Worm (Caenorhabditis elegans) whole organism, L2 larva: Measurements from ENCODE around the gene F19G12.4.
A peak's percentile ranks its signal among the peaks of the same experiment; 100 is the strongest.

Source experiments
- C34F6.9 ChIP-seq: fragments of 150-350 bp; optimal IDR thresholded peaks from 2 replicates; lab custom pipeline; 2014; ENCODE audit warnings: missing biosample characterization, missing genetic modification characterization
- F13H6.1 ChIP-seq: sonication (generic microtip); optimal IDR thresholded peaks from 2 replicates; lab custom pipeline; 2016; ENCODE audit warnings: missing genetic modification characterization, missing compliant biosample characterization
- R02D3.7 ChIP-seq: fragments of 150-350 bp; optimal IDR thresholded peaks from 2 replicates; lab custom pipeline; 2014; ENCODE audit warnings: missing biosample characterization, missing genetic modification characterization
- Y55F3AM.14 ChIP-seq: fragments of 200-800 bp; sonication (Bioruptor generic); optimal IDR thresholded peaks from 2 replicates; lab custom pipeline; 2018; ENCODE audit warnings: mild to moderate bottlenecking, missing genetic modification characterization, missing compliant biosample characterization
- ZK546.5 ChIP-seq: sonication (generic microtip); optimal IDR thresholded peaks from 2 replicates; lab custom pipeline; 2017; ENCODE audit warnings: missing biosample characterization, missing genetic modification characterization
- alr-1 ChIP-seq: fragments of 150-350 bp; optimal IDR thresholded peaks from 2 replicates; lab custom pipeline; 2014; ENCODE audit warnings: missing biosample characterization, missing genetic modification characterization
- aly-2 ChIP-seq: fragments of 150-350 bp; optimal IDR thresholded peaks from 2 replicates; lab custom pipeline; 2014; ENCODE audit warnings: missing biosample characterization, missing genetic modification characterization
- ama-1 ChIP-seq: fragments of 150-350 bp; optimal IDR thresholded peaks from 2 replicates; lab custom pipeline; 2018; ENCODE audit warnings: inconsistent platforms
- blmp-1 ChIP-seq: sonication (generic microtip); optimal IDR thresholded peaks from 2 replicates; lab custom pipeline; 2017; ENCODE audit warnings: missing genetic modification characterization, mild to moderate bottlenecking, missing compliant biosample characterization, antibody characterized with exemption, moderate library complexity; ENCODE audit not compliant: insufficient read depth
- ceh-16 ChIP-seq: fragments of 150-350 bp; optimal IDR thresholded peaks from 2 replicates; lab custom pipeline; 2014; ENCODE audit warnings: missing biosample characterization, missing genetic modification characterization
- ceh-82 ChIP-seq: fragments of 150-350 bp; optimal IDR thresholded peaks from 2 replicates; lab custom pipeline; 2014; ENCODE audit warnings: missing biosample characterization, missing genetic modification characterization
- crh-2 ChIP-seq: sonication (generic microtip); optimal IDR thresholded peaks from 2 replicates; lab custom pipeline; 2017; ENCODE audit warnings: missing biosample characterization, missing genetic modification characterization
- dmd-4 ChIP-seq: sonication (generic microtip); optimal IDR thresholded peaks from 2 replicates; lab custom pipeline; 2017; ENCODE audit warnings: missing biosample characterization, missing genetic modification characterization
- egl-27 ChIP-seq: sonication (generic microtip); optimal IDR thresholded peaks from 3 replicates; lab custom pipeline; 2017; ENCODE audit warnings: missing biosample characterization, missing genetic modification reagents, missing genetic modification characterization
- elt-1 ChIP-seq: fragments of 150-350 bp; optimal IDR thresholded peaks from 2 replicates; lab custom pipeline; 2014; ENCODE audit warnings: missing biosample characterization, missing genetic modification characterization
- elt-3 ChIP-seq: sonication (generic microtip); optimal IDR thresholded peaks from 2 replicates; lab custom pipeline; 2017; ENCODE audit warnings: missing biosample characterization, missing genetic modification characterization
- fos-1 ChIP-seq: fragments of 150-350 bp; optimal IDR thresholded peaks from 2 replicates; lab custom pipeline; 2014; ENCODE audit warnings: missing biosample characterization, missing genetic modification characterization
- gmeb-1 ChIP-seq: fragments of 150-350 bp; optimal IDR thresholded peaks from 2 replicates; lab custom pipeline; 2014; ENCODE audit warnings: missing biosample characterization, missing genetic modification characterization
- lin-11 ChIP-seq: fragments of 150-350 bp; sonication (generic microtip); optimal IDR thresholded peaks from 2 replicates; lab custom pipeline; 2014; ENCODE audit warnings: missing biosample characterization, missing genetic modification characterization, inconsistent platforms, mixed read lengths
- lin-13 ChIP-seq: fragments of 150-350 bp; optimal IDR thresholded peaks from 2 replicates; lab custom pipeline; 2014; ENCODE audit warnings: missing biosample characterization, missing genetic modification reagents, missing genetic modification characterization
- lin-39 ChIP-seq: fragments of 150-350 bp; optimal IDR thresholded peaks from 2 replicates; lab custom pipeline; 2014; ENCODE audit warnings: missing biosample characterization, missing genetic modification reagents, missing genetic modification characterization
- lsy-2 ChIP-seq, 2 experiments: fragments of 150-350 bp in 1 of 2; sonication (generic microtip) in 1 of 2; optimal IDR thresholded peaks; 2 replicates each; lab custom pipeline; 2014 to 2017; ENCODE audit warnings: missing biosample characterization in 2 of 2, missing genetic modification characterization in 2 of 2
- mab-5 ChIP-seq: fragments of 150-350 bp; optimal IDR thresholded peaks from 2 replicates; lab custom pipeline; 2014; ENCODE audit warnings: missing biosample characterization, missing genetic modification characterization
- mbf-1 ChIP-seq: sonication (generic microtip); optimal IDR thresholded peaks from 2 replicates; lab custom pipeline; 2017; ENCODE audit warnings: missing biosample characterization, missing genetic modification characterization
- mdl-1 ChIP-seq, 2 experiments: fragments of 150-350 bp in 1 of 2; sonication (generic microtip) in 1 of 2; optimal IDR thresholded peaks; 2 replicates each; lab custom pipeline; 2017; ENCODE audit warnings: missing biosample characterization in 2 of 2, missing genetic modification characterization in 2 of 2
- nhr-10 ChIP-seq: sonication (generic microtip); optimal IDR thresholded peaks from 2 replicates; lab custom pipeline; 2017; ENCODE audit warnings: missing biosample characterization, missing genetic modification characterization
- nhr-11 ChIP-seq: fragments of 150-350 bp; optimal IDR thresholded peaks from 2 replicates; lab custom pipeline; 2014; ENCODE audit warnings: missing biosample characterization, missing genetic modification characterization
- nhr-12 ChIP-seq: fragments of 150-350 bp; optimal IDR thresholded peaks from 2 replicates; lab custom pipeline; 2014; ENCODE audit warnings: missing biosample characterization, missing genetic modification characterization
- nhr-129 ChIP-seq: fragments of 150-350 bp; optimal IDR thresholded peaks from 2 replicates; lab custom pipeline; 2014; ENCODE audit warnings: missing biosample characterization, missing genetic modification characterization
- nhr-21 ChIP-seq: fragments of 150-350 bp; optimal IDR thresholded peaks from 2 replicates; lab custom pipeline; 2014; ENCODE audit warnings: missing biosample characterization, missing genetic modification characterization
- nhr-23 ChIP-seq: fragments of 150-350 bp; optimal IDR thresholded peaks from 2 replicates; lab custom pipeline; 2014; ENCODE audit warnings: missing biosample characterization, missing genetic modification reagents, missing genetic modification characterization
- nhr-237 ChIP-seq: fragments of 150-350 bp; optimal IDR thresholded peaks from 2 replicates; lab custom pipeline; 2014; ENCODE audit warnings: missing biosample characterization, missing genetic modification characterization
- nhr-25 ChIP-seq: fragments of 150-350 bp; sonication (generic microtip); optimal IDR thresholded peaks from 3 replicates; lab custom pipeline; 2014; ENCODE audit warnings: missing biosample characterization, missing genetic modification characterization
- nhr-6 ChIP-seq: fragments of 150-350 bp; optimal IDR thresholded peaks from 2 replicates; lab custom pipeline; 2014; ENCODE audit warnings: missing biosample characterization, missing genetic modification characterization
- nhr-77 ChIP-seq: fragments of 150-350 bp; optimal IDR thresholded peaks from 2 replicates; lab custom pipeline; 2014; ENCODE audit warnings: missing biosample characterization, missing genetic modification characterization
- peb-1 ChIP-seq: fragments of 150-350 bp; optimal IDR thresholded peaks from 2 replicates; lab custom pipeline; 2014; ENCODE audit warnings: missing biosample characterization, missing genetic modification characterization
- sem-4 ChIP-seq: fragments of 150-350 bp; optimal IDR thresholded peaks from 2 replicates; lab custom pipeline; 2014; ENCODE audit warnings: missing biosample characterization, missing genetic modification reagents, missing genetic modification characterization
- skn-1 ChIP-seq: sonication (generic microtip); optimal IDR thresholded peaks from 2 replicates; lab custom pipeline; 2017; ENCODE audit warnings: missing biosample characterization, missing genetic modification characterization
- sma-3 ChIP-seq: sonication (generic microtip); optimal IDR thresholded peaks from 2 replicates; lab custom pipeline; 2016; ENCODE audit warnings: missing genetic modification reagents, missing genetic modification characterization, missing compliant biosample characterization
- sma-9 ChIP-seq, 2 experiments: fragments of 150-350 bp in 1 of 2; sonication (generic microtip) in 1 of 2; optimal IDR thresholded peaks; 2 replicates each; lab custom pipeline; 2014 to 2016; ENCODE audit warnings: missing genetic modification characterization in 2 of 2, mild to moderate bottlenecking in 1 of 2, missing biosample characterization in 1 of 2, missing compliant biosample characterization in 1 of 2, missing genetic modification reagents in 1 of 2, moderate library complexity in 1 of 2
- snpc-4 ChIP-seq: fragments of 150-350 bp; optimal IDR thresholded peaks from 2 replicates; lab custom pipeline; 2014; ENCODE audit warnings: missing biosample characterization, missing genetic modification characterization
- unc-39 ChIP-seq: fragments of 150-350 bp; optimal IDR thresholded peaks from 2 replicates; lab custom pipeline; 2014; ENCODE audit warnings: missing biosample characterization, missing genetic modification characterization
- unc-55 ChIP-seq: fragments of 150-350 bp; sonication (generic microtip); optimal IDR thresholded peaks from 3 replicates; lab custom pipeline; 2014; ENCODE audit warnings: missing biosample characterization, missing genetic modification reagents, missing genetic modification characterization
- unc-62 ChIP-seq: fragments of 150-350 bp; optimal IDR thresholded peaks from 2 replicates; lab custom pipeline; 2014; ENCODE audit warnings: missing biosample characterization, missing genetic modification reagents, missing genetic modification characterization
- zag-1 ChIP-seq: fragments of 150-350 bp; optimal IDR thresholded peaks from 2 replicates; lab custom pipeline; 2014; ENCODE audit warnings: missing biosample characterization, missing genetic modification characterization
- ztf-1 ChIP-seq: fragments of 200-800 bp; sonication (Bioruptor generic); conservative IDR thresholded peaks from 2 replicates; pipeline ENCODE4 v1.3.6; 2022; ENCODE audit warnings: missing genetic modification characterization, missing compliant biosample characterization
- ztf-11 ChIP-seq: sonication (generic microtip); optimal IDR thresholded peaks from 2 replicates; lab custom pipeline; 2017; ENCODE audit warnings: missing biosample characterization, missing genetic modification characterization
- ztf-4 ChIP-seq: fragments of 150-350 bp; optimal IDR thresholded peaks from 2 replicates; lab custom pipeline; 2014; ENCODE audit warnings: missing biosample characterization, missing genetic modification characterization

The F19G12.4 gene

DNA sequence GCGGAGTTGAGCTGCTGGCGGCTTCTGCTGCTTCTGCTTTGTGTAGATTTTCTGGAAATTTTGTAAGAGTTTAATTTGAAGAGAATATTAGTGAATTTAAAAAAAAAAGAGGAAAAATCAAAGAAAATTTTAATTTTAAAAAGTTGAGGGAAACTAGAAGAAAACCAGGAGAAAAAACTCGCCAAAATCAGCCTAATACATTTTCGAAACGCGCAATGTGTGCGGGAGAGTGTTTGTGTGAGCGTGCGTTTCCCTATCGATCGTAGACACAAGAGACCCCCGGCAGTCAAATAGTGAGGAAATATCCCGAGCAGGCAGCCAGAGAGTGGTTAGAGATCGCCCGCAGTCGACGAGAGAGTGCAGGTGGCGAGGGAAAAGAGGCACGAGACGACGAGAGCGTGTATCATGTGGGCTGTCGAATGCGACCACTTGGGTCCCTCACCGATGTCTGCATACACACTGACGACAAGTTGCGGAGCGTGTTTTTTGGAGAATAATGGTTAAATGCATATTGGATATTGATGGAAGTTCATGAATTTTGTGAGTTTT is 29.6 kb downstream of the F19G12.4 start, which contains the start of gene zfp-3 (continued):
- peak; percentile 53 for TF ChIP-seq nhr-10 (tag; lab: Kevin White, UChicago)
- TF ChIP-seq nhr-129 (tag; lab: Kevin White, UChicago) = peak; percentile 96
- TF ChIP-seq unc-39 = no peak
- peak; percentile 85 for TF ChIP-seq gmeb-1
- peak; percentile 86 for TF ChIP-seq lin-13 (GFP tag; lab: Kevin White, UChicago)
- TF ChIP-seq lin-11 = peak; percentile 97
- no peak for TF ChIP-seq nhr-11 (tag; lab: Kevin White, UChicago)
- TF ChIP-seq unc-55 = peak; percentile 97
- no peak for TF ChIP-seq ceh-82 (tag; lab: Kevin White, UChicago)
- TF ChIP-seq nhr-12 = no peak
- no peak for TF ChIP-seq dmd-4 (tag; lab: Kevin White, UChicago)
- TF ChIP-seq nhr-237 (tag; lab: Kevin White, UChicago) = peak; percentile 75
- TF ChIP-seq sem-4 (tag; lab: Kevin White, UChicago) = peak; percentile 87
- no peak for TF ChIP-seq mbf-1
- TF ChIP-seq snpc-4 (tag; lab: Kevin White, UChicago) = peak; percentile 84
- peak; percentile 94 for TF ChIP-seq sma-3 (GFP tag; lab: Kevin White, UChicago)
- no peak for TF ChIP-seq alr-1 (tag; lab: Kevin White, UChicago)
- peak; percentile 97 for TF ChIP-seq mdl-1 (tag; optimal IDR thresholded peaks at IDR 0.05; lab: Kevin White, UChicago)
- TF ChIP-seq R02D3.7 (tag; lab: Kevin White, UChicago) = peak; percentile 12
- TF ChIP-seq crh-2 (tag; lab: Kevin White, UChicago) = peak; percentile 94
- TF ChIP-seq ztf-11 (tag; lab: Kevin White, UChicago) = peak; percentile 14
- peak; percentile 93 for TF ChIP-seq ztf-4 (tag; lab: Kevin White, UChicago)
- no peak for TF ChIP-seq elt-3 (tag; lab: Kevin White, UChicago)

DNA sequence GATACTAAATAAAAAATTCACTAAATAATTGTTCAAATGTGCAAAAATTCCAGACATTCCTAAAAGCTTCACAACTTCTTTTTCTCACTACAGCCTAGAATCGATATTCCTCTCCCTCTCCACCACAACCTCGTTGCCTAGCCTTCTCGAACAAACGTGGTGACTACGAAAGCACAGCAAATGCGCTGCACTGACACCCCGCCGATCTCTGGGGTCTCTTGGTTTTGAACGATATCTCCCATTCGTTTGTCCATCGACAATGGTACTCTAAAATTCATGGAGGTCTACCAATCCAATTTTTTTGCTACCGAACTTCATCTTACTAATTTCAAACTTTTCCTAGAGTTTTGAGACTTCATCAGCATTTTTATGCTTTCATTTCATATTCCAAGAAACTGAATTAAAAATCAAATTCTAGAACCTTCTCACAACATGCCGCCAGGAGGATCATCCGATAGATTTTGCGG is 33.3 kb downstream of the F19G12.4 start, which contains the start of gene W05H7.1:
Gene W05H7.1 (plus strand): TSS at position 417 of the 467 bp plus-strand sequence.
- peak; percentile 18 for TF ChIP-seq fos-1
- TF ChIP-seq unc-62 (GFP tag; lab: Kevin White, UChicago) = no peak
- TF ChIP-seq nhr-23 (tag; lab: Kevin White, UChicago) = no peak
- TF ChIP-seq sma-3 (GFP tag; lab: Kevin White, UChicago) = peak; percentile 3
- no peak for TF ChIP-seq nhr-77 (tag; lab: Kevin White, UChicago)
- TF ChIP-seq unc-55 = peak; percentile 72
- TF ChIP-seq mdl-1 (tag; optimal IDR thresholded peaks at IDR 0.05; lab: Kevin White, UChicago) = peak in 1 of 2 experiments; percentile 22
- no peak for TF ChIP-seq nhr-10 (tag; lab: Kevin White, UChicago)
- TF ChIP-seq lsy-2 (tag; optimal IDR thresholded peaks at IDR 0.05; lab: Kevin White, UChicago) = peak in 1 of 2 experiments; percentile 51
- no peak for TF ChIP-seq Y55F3AM.14
- TF ChIP-seq crh-2 (tag; lab: Kevin White, UChicago) = peak; percentile 51
- TF ChIP-seq nhr-25 (tag; lab: Kevin White, UChicago) = peak; percentile 38
- TF ChIP-seq alr-1 (tag; lab: Kevin White, UChicago) = no peak
- TF ChIP-seq mbf-1 = no peak
- TF ChIP-seq ztf-4 (tag; lab: Kevin White, UChicago) = no peak
- TF ChIP-seq ceh-16 (tag; lab: Kevin White, UChicago) = no peak
- no peak for TF ChIP-seq ceh-82 (tag; lab: Kevin White, UChicago)
- TF ChIP-seq skn-1 = no peak
- TF ChIP-seq nhr-12 = no peak
- peak; percentile 14 for TF ChIP-seq lin-13 (GFP tag; lab: Kevin White, UChicago)
- TF ChIP-seq sem-4 (tag; lab: Kevin White, UChicago) = no peak
- TF ChIP-seq nhr-11 (tag; lab: Kevin White, UChicago) = no peak
- no peak for TF ChIP-seq R02D3.7 (tag; lab: Kevin White, UChicago)
- TF ChIP-seq zag-1 = no peak
- no peak for TF ChIP-seq ZK546.5
- no peak for TF ChIP-seq ztf-1
- TF ChIP-seq nhr-237 (tag; lab: Kevin White, UChicago) = no peak
- TF ChIP-seq unc-39 = no peak
- no peak for TF ChIP-seq dmd-4 (tag; lab: Kevin White, UChicago)
- peak; percentile 70 for TF ChIP-seq nhr-129 (tag; lab: Kevin White, UChicago)
- no peak for TF ChIP-seq nhr-6 (tag; lab: Kevin White, UChicago)
- TF ChIP-seq elt-3 (tag; lab: Kevin White, UChicago) = no peak
- TF ChIP-seq snpc-4 (tag; lab: Kevin White, UChicago) = no peak
- TF ChIP-seq sma-9 (GFP tag; optimal IDR thresholded peaks at IDR 0.05; lab: Kevin White, UChicago) = peak; percentile 28
- no peak for TF ChIP-seq sma-9 (tag; optimal IDR thresholded peaks at IDR 0.05; lab: Kevin White, UChicago)
- no peak for TF ChIP-seq egl-27 (tag; lab: Kevin White, UChicago)
- TF ChIP-seq ztf-11 (tag; lab: Kevin White, UChicago) = no peak
- TF ChIP-seq nhr-21 (tag; lab: Kevin White, UChicago) = no peak
- no peak for TF ChIP-seq blmp-1 (tag; lab: Kevin White, UChicago)
- no peak for TF ChIP-seq mab-5 (tag; lab: Kevin White, UChicago)
- no peak for TF ChIP-seq ama-1 (lab: Kevin White, UChicago)
- peak; percentile 60 for TF ChIP-seq C34F6.9 (tag; lab: Kevin White, UChicago)
- peak; percentile 41 for TF ChIP-seq lin-11
- no peak for TF ChIP-seq lin-39
- no peak for TF ChIP-seq gmeb-1
- TF ChIP-seq aly-2 (tag; lab: Kevin White, UChicago) = no peak
- peak; percentile 37 for TF ChIP-seq F13H6.1 (tag; lab: Kevin White, UChicago)
- TF ChIP-seq peb-1 (tag; lab: Kevin White, UChicago) = no peak
- no peak for TF ChIP-seq elt-1 (tag; lab: Kevin White, UChicago)
